Worm (Caenorhabditis elegans) whole organism, L1 larva: Measurements from ENCODE around the gene Y75B8A.8.
"Not testable (repeated sequence)": the region's sequence is repeated elsewhere in the genome, so short reads cannot be mapped to it uniquely, and the experiment has no call there.

Experiments
- C34B4.2 ChIP-seq: sonication (generic microtip); optimal IDR thresholded peaks from 2 replicates; lab custom pipeline; 2017; ENCODE audit warnings: mild to moderate bottlenecking, missing genetic modification characterization, missing compliant biosample characterization
- Y116A8C.19 ChIP-seq: sonication (generic microtip); optimal IDR thresholded peaks from 2 replicates; lab custom pipeline; 2016; ENCODE audit warnings: missing compliant biosample characterization, missing genetic modification characterization, borderline replicate concordance
- ama-1 ChIP-seq: fragments of 150-350 bp; optimal IDR thresholded peaks from 2 replicates; lab custom pipeline; 2014
- ceh-8 ChIP-seq: fragments of 200-800 bp; sonication (Bioruptor generic); optimal IDR thresholded peaks from 2 replicates; lab custom pipeline; 2018; ENCODE audit warnings: mild to moderate bottlenecking, missing genetic modification characterization, moderate library complexity, missing compliant biosample characterization
- ceh-90 ChIP-seq: sonication (generic microtip); optimal IDR thresholded peaks from 2 replicates; lab custom pipeline; 2016; ENCODE audit warnings: missing genetic modification characterization, missing compliant biosample characterization
- dpl-1 ChIP-seq, 3 experiments: fragments of 150-350 bp in 2 of 3; sonication (generic microtip) in 1 of 3; optimal IDR thresholded peaks; 2 replicates each; lab custom pipeline; 2014 to 2017; ENCODE audit warnings: missing biosample characterization in 3 of 3, missing genetic modification characterization in 3 of 3, missing genetic modification reagents in 3 of 3
- dsc-1 ChIP-seq: sonication (generic microtip); optimal IDR thresholded peaks from 2 replicates; lab custom pipeline; 2016; ENCODE audit warnings: mild to moderate bottlenecking, missing genetic modification characterization, missing compliant biosample characterization
- efl-1 ChIP-seq, 4 experiments: fragments of 150-350 bp; optimal IDR thresholded peaks in 3 of 4; peaks in 1 of 4; 1 replicate in 1 of 4; 2 replicates in 3 of 4; lab custom pipeline; 2014; ENCODE audit warnings: missing biosample characterization in 2 of 4, missing genetic modification characterization in 2 of 4, missing genetic modification reagents in 2 of 4
- efl-3 ChIP-seq: fragments of 200-800 bp; sonication (Bioruptor generic); optimal IDR thresholded peaks from 2 replicates; lab custom pipeline; 2018; ENCODE audit warnings: mild to moderate bottlenecking, missing genetic modification characterization, missing compliant biosample characterization
- egl-27 ChIP-seq, 2 experiments: fragments of 150-350 bp in 1 of 2; sonication (generic microtip); optimal IDR thresholded peaks; 3 replicates each; lab custom pipeline; 2017 to 2018; ENCODE audit warnings: missing biosample characterization in 2 of 2, missing genetic modification characterization in 2 of 2, missing genetic modification reagents in 2 of 2
- fkh-8 ChIP-seq: sonication (generic microtip); optimal IDR thresholded peaks from 2 replicates; lab custom pipeline; 2016; ENCODE audit warnings: mild to moderate bottlenecking, missing genetic modification characterization, missing compliant biosample characterization
- fos-1 ChIP-seq: fragments of 150-350 bp; optimal IDR thresholded peaks from 2 replicates; lab custom pipeline; 2014; ENCODE audit warnings: missing biosample characterization, missing genetic modification characterization
- grh-1 ChIP-seq: fragments of 200-800 bp; sonication (Bioruptor generic); IDR thresholded peaks from 2 replicates; pipeline ENCODE4 v1.3.6; 2022; ENCODE audit warnings: missing genetic modification reagents, missing genetic modification characterization, missing compliant biosample characterization
- irx-1 ChIP-seq: sonication (generic microtip); optimal IDR thresholded peaks from 2 replicates; lab custom pipeline; 2016; ENCODE audit warnings: missing genetic modification characterization, missing compliant biosample characterization
- jun-1 ChIP-seq: fragments of 150-350 bp; optimal IDR thresholded peaks from 2 replicates; lab custom pipeline; 2014; ENCODE audit warnings: missing biosample characterization, missing genetic modification reagents, missing genetic modification characterization
- lin-14 ChIP-seq: fragments of 200-800 bp; sonication (Bioruptor generic); optimal IDR thresholded peaks from 2 replicates; lab custom pipeline; 2018; ENCODE audit warnings: mild to moderate bottlenecking, missing genetic modification characterization, moderate library complexity, missing compliant biosample characterization
- lin-39 ChIP-seq: fragments of 150-350 bp; optimal IDR thresholded peaks from 2 replicates; lab custom pipeline; 2014; ENCODE audit warnings: missing biosample characterization, missing genetic modification reagents, missing genetic modification characterization
- lir-3 ChIP-seq: sonication (generic microtip); optimal IDR thresholded peaks from 2 replicates; lab custom pipeline; 2016; ENCODE audit warnings: mild to moderate bottlenecking, missing genetic modification characterization, moderate library complexity, missing compliant biosample characterization; ENCODE audit not compliant: poor library complexity
- lsy-2 ChIP-seq, 2 experiments: fragments of 150-350 bp; optimal IDR thresholded peaks; 2 replicates each; lab custom pipeline; 2014; ENCODE audit warnings: missing biosample characterization in 2 of 2, missing genetic modification characterization in 2 of 2
- mdl-1 ChIP-seq, 2 experiments: fragments of 150-350 bp; optimal IDR thresholded peaks; 2 replicates each; lab custom pipeline; 2014 to 2017; ENCODE audit warnings: missing biosample characterization in 2 of 2, missing genetic modification characterization in 2 of 2, inconsistent platforms in 1 of 2
- nhr-11 ChIP-seq: fragments of 150-350 bp; optimal IDR thresholded peaks from 2 replicates; lab custom pipeline; 2014; ENCODE audit warnings: missing biosample characterization, missing genetic modification characterization
- nhr-47 ChIP-seq: sonication (generic microtip); optimal IDR thresholded peaks from 2 replicates; lab custom pipeline; 2016; ENCODE audit warnings: mild to moderate bottlenecking, missing genetic modification characterization, moderate library complexity, missing compliant biosample characterization
- nhr-71 ChIP-seq: sonication (generic microtip); optimal IDR thresholded peaks from 2 replicates; lab custom pipeline; 2016; ENCODE audit warnings: mild to moderate bottlenecking, missing genetic modification characterization, moderate library complexity, missing compliant biosample characterization
- nhr-76 ChIP-seq: sonication (generic microtip); optimal IDR thresholded peaks from 2 replicates; lab custom pipeline; 2017; ENCODE audit warnings: missing biosample characterization, missing genetic modification characterization
- nhr-77 ChIP-seq: fragments of 150-350 bp; optimal IDR thresholded peaks from 2 replicates; lab custom pipeline; 2014; ENCODE audit warnings: missing biosample characterization, missing genetic modification characterization
- nhr-85 ChIP-seq: sonication (generic microtip); peaks from one replicate; lab custom pipeline; 2016; ENCODE audit warnings: missing genetic modification characterization, inconsistent platforms, missing compliant biosample characterization
- nhr-90 ChIP-seq: sonication (generic microtip); optimal IDR thresholded peaks from 2 replicates; lab custom pipeline; 2016; ENCODE audit warnings: mild to moderate bottlenecking, missing genetic modification characterization, missing compliant biosample characterization; ENCODE audit not compliant: poor library complexity
- pqm-1 ChIP-seq: sonication (generic microtip); optimal IDR thresholded peaks from 3 replicates; lab custom pipeline; 2017; ENCODE audit warnings: missing biosample characterization, missing genetic modification characterization
- snu-23 ChIP-seq: sonication (generic microtip); optimal IDR thresholded peaks from 2 replicates; lab custom pipeline; 2016; ENCODE audit warnings: missing genetic modification characterization, missing compliant biosample characterization
- sox-4 ChIP-seq: sonication (generic microtip); optimal IDR thresholded peaks from 2 replicates; lab custom pipeline; 2016; ENCODE audit warnings: missing genetic modification characterization, missing compliant biosample characterization
- swsn-7 ChIP-seq: sonication (generic microtip); optimal IDR thresholded peaks from 2 replicates; lab custom pipeline; 2016; ENCODE audit warnings: missing genetic modification characterization, missing compliant biosample characterization
- tlp-1 ChIP-seq: fragments of 150-350 bp; optimal IDR thresholded peaks from 2 replicates; lab custom pipeline; 2014; ENCODE audit warnings: missing biosample characterization, missing genetic modification characterization
- unc-130 ChIP-seq: fragments of 150-350 bp; optimal IDR thresholded peaks from 2 replicates; lab custom pipeline; 2017; ENCODE audit warnings: missing biosample characterization, missing genetic modification characterization, inconsistent platforms
- unc-86 ChIP-seq: sonication (generic microtip); optimal IDR thresholded peaks from 2 replicates; lab custom pipeline; 2016; ENCODE audit warnings: missing genetic modification characterization, missing compliant biosample characterization
- vab-15 ChIP-seq: sonication (generic microtip); optimal IDR thresholded peaks from 2 replicates; lab custom pipeline; 2017; ENCODE audit warnings: missing genotype, mild to moderate bottlenecking, missing genetic modification characterization, missing compliant biosample characterization

The Y75B8A.8 gene

DNA sequence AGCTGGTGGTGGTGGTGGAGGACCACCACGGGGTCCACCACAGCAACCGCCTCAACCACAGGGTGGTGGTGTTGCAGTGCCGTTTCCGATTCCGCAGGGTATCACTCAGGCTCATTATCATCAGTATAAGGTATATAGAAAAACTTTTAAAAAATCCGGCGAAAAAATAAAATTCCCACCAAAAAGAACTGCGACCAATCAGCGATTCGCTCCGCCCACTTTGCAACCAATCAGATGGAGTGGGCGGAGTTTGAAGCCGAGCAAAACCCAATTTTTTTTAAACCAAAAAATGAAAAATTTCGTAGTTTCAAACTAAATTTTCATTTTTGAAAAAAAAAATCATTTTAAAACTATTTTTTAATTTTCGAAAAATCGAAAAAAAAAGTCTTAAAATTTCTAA, 371 bp downstream of the Y75B8A.8 start:
- TF ChIP-seq lir-3 (tag; lab: Kevin White, UChicago) (no peak), ama-1 (lab: Kevin White, UChicago) (no peak), nhr-76 (no peak), unc-130 (tag; lab: Kevin White, UChicago) (no peak)

DNA sequence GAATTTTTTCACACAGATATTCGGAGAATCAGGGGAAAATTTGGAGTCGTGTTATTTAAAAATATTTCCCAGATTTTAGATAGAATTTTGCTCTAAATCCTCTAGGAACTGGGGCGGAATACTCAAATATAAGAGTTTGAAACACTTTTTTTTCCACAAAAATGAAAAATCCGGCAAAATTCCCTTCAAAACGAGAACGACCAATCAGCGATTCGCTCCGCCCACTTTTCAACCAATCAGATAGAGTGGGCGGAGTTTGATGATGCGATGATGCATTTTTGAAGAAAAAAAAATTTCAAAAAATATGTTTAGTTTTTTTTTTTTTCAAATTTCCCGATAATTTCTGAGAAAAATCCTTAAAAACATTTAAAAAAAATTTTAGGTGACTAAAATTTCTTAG, 3.9 kb downstream of the Y75B8A.8 start:
- TF ChIP-seq nhr-76 (no peak), egl-27 (tag; optimal IDR thresholded peaks at IDR 0.05; lab: Kevin White, UChicago) (no peak), nhr-47 (tag; lab: Kevin White, UChicago) (no peak), lin-14 (GFP tag; lab: Kevin White, UChicago) (no peak), swsn-7 (tag; lab: Kevin White, UChicago) (no peak), fos-1 (tag; lab: Kevin White, UChicago) (no peak), lin-39 (tag; lab: Kevin White, UChicago) (no peak), C34B4.2 (tag; lab: Kevin White, UChicago) (no peak), vab-15 (tag; lab: Kevin White, UChicago) (no peak)

DNA sequence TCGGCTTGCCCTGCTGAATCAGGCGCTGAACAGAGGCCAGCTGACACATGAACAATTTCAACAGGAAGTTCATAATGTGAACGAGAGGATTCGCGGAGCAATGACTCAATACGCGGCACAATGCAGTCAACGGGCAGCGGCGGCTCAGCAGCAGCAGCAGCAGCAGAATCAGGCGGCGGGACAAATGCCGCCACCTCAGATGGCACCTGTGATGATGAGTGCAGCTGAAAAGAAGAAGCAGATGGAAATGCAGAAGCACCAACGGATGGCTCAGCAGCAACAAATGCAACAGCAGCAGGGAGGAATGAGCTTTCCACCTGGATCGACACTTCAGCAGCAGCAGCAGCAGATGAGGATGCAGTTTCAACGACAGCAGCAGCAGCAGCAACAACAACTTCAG, 4.7 kb downstream of the Y75B8A.8 start:
- no peak for TF ChIP-seq nhr-90
- no peak for TF ChIP-seq Y116A8C.19 (tag; lab: Kevin White, UChicago)
- TF ChIP-seq irx-1, result no peak
- TF ChIP-seq nhr-71 (tag; lab: Kevin White, UChicago), result no peak
- TF ChIP-seq egl-27 (tag; optimal IDR thresholded peaks at IDR 0.05; lab: Kevin White, UChicago), result no peak
- TF ChIP-seq grh-1, result no peak
- TF ChIP-seq mdl-1 (tag; optimal IDR thresholded peaks at IDR 0.05; lab: Kevin White, UChicago), result no peak
- TF ChIP-seq nhr-77 (tag; lab: Kevin White, UChicago), result no peak
- TF ChIP-seq dpl-1 (GFP tag; optimal IDR thresholded peaks at IDR 0.05; lab: Kevin White, UChicago), result no peak
- TF ChIP-seq nhr-76, result no peak
- TF ChIP-seq nhr-47 (tag; lab: Kevin White, UChicago), result no peak
- no peak for TF ChIP-seq efl-3
- TF ChIP-seq lsy-2 (tag; optimal IDR thresholded peaks at IDR 0.05; lab: Kevin White, UChicago), result no peak
- no peak for TF ChIP-seq snu-23 (GFP tag; lab: Kevin White, UChicago)
- TF ChIP-seq ceh-90 (tag; lab: Kevin White, UChicago), result no peak
- no peak for TF ChIP-seq nhr-85 (tag; lab: Kevin White, UChicago)
- TF ChIP-seq jun-1 (tag; lab: Kevin White, UChicago), result no peak
- TF ChIP-seq unc-86 (tag; lab: Kevin White, UChicago), result no peak
- no peak for TF ChIP-seq pqm-1

DNA sequence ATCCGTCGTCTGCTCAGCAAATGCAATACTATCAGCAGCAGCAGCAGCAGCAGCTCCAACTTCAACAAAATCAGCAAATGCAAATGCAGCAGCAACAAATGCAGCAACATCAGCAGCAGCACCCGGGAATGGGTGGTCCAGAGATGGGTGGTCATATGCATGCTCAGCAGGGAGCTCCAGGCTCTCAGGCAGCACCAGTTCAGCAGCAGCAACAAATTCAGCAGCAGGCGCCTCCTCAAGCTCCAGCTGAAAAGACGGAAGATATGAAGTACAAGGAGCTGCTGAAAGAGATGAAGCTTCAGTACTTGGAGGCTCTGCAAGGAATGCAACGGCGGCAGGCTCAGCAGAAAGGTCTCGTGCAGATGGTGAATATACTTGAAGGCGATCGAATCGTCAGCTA, 6.5 kb downstream of the Y75B8A.8 start:
- TF ChIP-seq sox-4 (tag; lab: Kevin White, UChicago) (no peak), nhr-11 (tag; lab: Kevin White, UChicago) (no peak), dsc-1 (tag; lab: Kevin White, UChicago) (no peak), ceh-8 (GFP tag; lab: Kevin White, UChicago) (no peak), irx-1 (no peak), tlp-1 (tag; lab: Kevin White, UChicago) (no peak), efl-1 (optimal IDR thresholded peaks at IDR 0.05; lab: Kevin White, UChicago) (no peak), efl-1 (GFP tag; optimal IDR thresholded peaks at IDR 0.05 in 1 of 2; lab: Kevin White, UChicago) (no peak)

DNA sequence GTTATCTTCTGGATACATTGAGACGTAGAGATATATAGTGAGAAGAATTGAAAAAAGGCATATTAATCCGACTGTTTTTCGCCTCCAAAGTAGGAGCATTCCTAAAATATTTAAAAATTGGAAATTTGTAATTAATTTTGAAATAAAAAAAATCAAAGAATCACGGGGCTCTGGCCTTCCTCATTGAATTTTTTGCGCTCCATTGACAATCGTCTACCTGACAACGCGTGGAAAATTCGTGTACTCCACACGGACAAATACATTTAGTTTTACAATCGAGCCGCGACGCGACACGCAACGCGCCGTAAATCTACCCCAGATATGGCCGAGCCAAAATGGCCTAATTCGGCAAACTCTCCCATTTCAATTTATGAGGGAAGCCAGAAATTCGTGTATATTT, 16.6 kb downstream of the Y75B8A.8 start, which contains the start of gene gly-11:
Gene gly-11, minus strand, starts transcription at position 101 of the 400 bp plus-strand sequence.
- not testable (repeated sequence) for TF ChIP-seq fkh-8; nhr-85 (tag; lab: Kevin White, UChicago); unc-86 (tag; lab: Kevin White, UChicago)
